Worm (Caenorhabditis elegans): ENCODE results near the gene capg-2.

capg-2 gene

DNA sequence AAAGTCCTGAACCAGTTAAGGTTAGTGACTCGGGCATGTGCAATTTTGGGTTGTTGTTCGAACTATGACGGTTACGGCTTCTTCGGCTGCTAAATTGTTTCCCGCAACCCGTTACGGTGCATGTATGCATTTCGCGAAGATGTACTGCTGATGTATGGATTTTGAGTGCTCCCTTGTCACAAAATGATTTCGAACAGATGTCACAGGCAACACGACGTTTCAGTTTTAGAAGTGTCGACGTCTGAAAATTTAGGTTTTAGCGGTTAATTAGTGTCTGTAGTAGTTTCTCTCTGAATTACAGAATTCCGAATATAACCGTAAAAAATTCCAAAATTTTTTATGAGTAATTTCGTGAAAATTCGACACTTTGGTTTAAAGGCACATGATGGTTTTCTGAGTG lies 4.0 kb downstream of the capg-2 start:
- TF ChIP-seq nfya-1 (tag; optimal IDR thresholded peaks at IDR 0.05; ENCODE audit: insufficient read depth), result no peak
- no peak for TF ChIP-seq unc-39 (tag; optimal IDR thresholded peaks at IDR 0.05)
- TF ChIP-seq lsy-12 (tag; optimal IDR thresholded peaks at IDR 0.05), result no peak
- TF ChIP-seq mdl-1 (tag; optimal IDR thresholded peaks at IDR 0.05), result no peak
- TF ChIP-seq nhr-77 (tag; optimal IDR thresholded peaks at IDR 0.05), result no peak
- no peak for TF ChIP-seq fkh-2 (tag; optimal IDR thresholded peaks at IDR 0.05)
- no peak for TF ChIP-seq pha-4 (tag; optimal IDR thresholded peaks at IDR 0.05)
- no peak for TF ChIP-seq ceh-82 (tag; optimal IDR thresholded peaks at IDR 0.05)
- no peak for TF ChIP-seq jun-1 (tag; optimal IDR thresholded peaks at IDR 0.05)
- TF ChIP-seq ceh-28 (tag; optimal IDR thresholded peaks at IDR 0.05), result no peak
- TF ChIP-seq hmg-11 (tag; optimal IDR thresholded peaks at IDR 0.05), result no peak
- no peak for TF ChIP-seq unc-62 (GFP tag; optimal IDR thresholded peaks at IDR 0.05)
- no peak for TF ChIP-seq aly-2 (tag; optimal IDR thresholded peaks at IDR 0.05)
- no peak for TF ChIP-seq ztf-11 (tag; optimal IDR thresholded peaks at IDR 0.05)
- no peak for TF ChIP-seq ceh-16 (tag; optimal IDR thresholded peaks at IDR 0.05)
- TF ChIP-seq nhr-67 (tag; optimal IDR thresholded peaks at IDR 0.05), result no peak
- TF ChIP-seq nhr-76 (tag; optimal IDR thresholded peaks at IDR 0.05), result no peak
- TF ChIP-seq mml-1 (tag; optimal IDR thresholded peaks at IDR 0.05), result no peak
- no peak for TF ChIP-seq lin-15B (tag; optimal IDR thresholded peaks at IDR 0.05)
- TF ChIP-seq elt-2 (tag; optimal IDR thresholded peaks at IDR 0.05), result no peak

DNA sequence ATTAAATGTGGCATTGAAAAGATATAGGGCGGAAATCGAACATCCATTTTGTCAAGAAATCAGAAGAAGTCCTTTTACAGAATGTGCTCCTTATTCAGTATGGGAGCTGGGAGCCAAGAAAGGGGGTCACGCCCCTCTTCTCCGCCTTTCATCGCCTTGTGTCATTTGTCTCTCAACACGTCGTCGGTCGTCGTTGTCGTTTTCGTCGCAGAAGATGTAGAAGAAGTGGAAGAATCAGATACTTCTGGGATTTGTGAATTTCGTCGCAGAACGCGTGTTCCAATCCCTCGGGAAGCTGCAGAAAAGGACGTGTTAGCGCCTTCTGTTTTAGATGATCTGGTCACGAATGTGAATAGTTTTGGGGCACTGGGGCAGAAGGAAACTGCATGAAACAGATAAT lies 5.3 kb downstream of the capg-2 start, which contains the start of gene bnc-1:
bnc-1 (minus strand) TSS at position 101 of the 400 bp plus-strand sequence.
- TF ChIP-seq aly-2 (tag; optimal IDR thresholded peaks at IDR 0.05) (no peak), snpc-4 (tag; optimal IDR thresholded peaks at IDR 0.05) (no peak), zag-1 (tag; optimal IDR thresholded peaks at IDR 0.05) (no peak), tbx-2 (tag; optimal IDR thresholded peaks at IDR 0.05) (no peak), pha-4 (tag; optimal IDR thresholded peaks at IDR 0.05) (no peak), ztf-4 (tag; optimal IDR thresholded peaks at IDR 0.05) (no peak), elt-3 (tag; optimal IDR thresholded peaks at IDR 0.05) (no peak), ama-1 (optimal IDR thresholded peaks at IDR 0.05) (no peak), egl-5 (tag; optimal IDR thresholded peaks at IDR 0.05) (no peak), nhr-12 (tag; optimal IDR thresholded peaks at IDR 0.05) (no peak), eor-1 (tag; optimal IDR thresholded peaks at IDR 0.05) (no peak), egl-27 (tag; optimal IDR thresholded peaks at IDR 0.05) (no peak), mml-1 (tag; optimal IDR thresholded peaks at IDR 0.05) (no peak), nhr-237 (tag; optimal IDR thresholded peaks at IDR 0.05) (no peak)

DNA sequence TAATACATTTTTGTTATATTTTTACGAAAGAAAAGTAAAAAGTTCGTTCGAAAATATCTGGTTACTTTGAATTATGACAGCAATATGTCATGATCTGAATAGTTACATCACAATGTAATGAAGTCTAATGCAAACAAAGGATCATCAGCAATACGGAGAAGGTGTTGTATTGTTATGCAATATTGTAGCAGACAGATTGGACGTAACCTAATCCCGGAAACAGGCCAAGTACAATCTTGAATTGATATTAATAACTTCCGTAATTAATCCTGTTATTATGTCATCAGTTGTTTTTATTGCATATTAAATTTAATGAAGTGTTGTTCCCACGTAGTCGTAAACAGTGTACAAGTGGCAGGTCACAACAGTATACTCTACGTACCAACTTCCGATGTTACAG lies 9.8 kb downstream of the capg-2 start:
- TF ChIP-seq ama-1 (optimal IDR thresholded peaks at IDR 0.05), result no peak
- TF ChIP-seq ceh-9 (tag; optimal IDR thresholded peaks at IDR 0.05), result no peak
- TF ChIP-seq elt-1 (tag; optimal IDR thresholded peaks at IDR 0.05), result no peak
- no peak for TF ChIP-seq unc-39 (tag; optimal IDR thresholded peaks at IDR 0.05)

DNA sequence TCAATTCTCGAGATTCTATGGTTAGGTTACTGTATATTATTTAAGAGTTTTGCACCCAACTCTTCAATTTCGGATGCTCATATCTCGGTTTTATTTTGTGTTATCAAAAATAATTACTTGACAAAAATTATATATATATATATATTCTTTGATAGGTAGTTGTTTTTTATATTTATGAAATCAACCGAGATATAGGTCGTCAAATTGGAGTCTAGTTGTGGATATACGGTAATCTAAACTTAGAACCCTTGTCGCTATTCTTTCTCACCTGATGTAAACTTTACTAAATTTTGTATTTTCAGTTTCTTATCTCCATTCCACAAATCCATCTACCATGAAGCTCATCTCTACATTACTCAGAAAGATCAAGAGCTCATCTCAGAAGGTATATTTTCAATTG lies 11.5 kb downstream of the capg-2 start, which contains the start of gene F55C5.10:
F55C5.10 (plus strand) TSS at position 301 of the 400 bp plus-strand sequence.
- TF ChIP-seq nhr-77 (tag; optimal IDR thresholded peaks at IDR 0.05) (no peak), ceh-16 (tag; optimal IDR thresholded peaks at IDR 0.05) (no peak), skn-1 (tag; optimal IDR thresholded peaks at IDR 0.05) (no peak), unc-39 (tag; optimal IDR thresholded peaks at IDR 0.05) (no peak), R02D3.7 (tag; optimal IDR thresholded peaks at IDR 0.05) (no peak), ceh-82 (tag; optimal IDR thresholded peaks at IDR 0.05) (no peak), ceh-9 (tag; optimal IDR thresholded peaks at IDR 0.05) (no peak)

DNA sequence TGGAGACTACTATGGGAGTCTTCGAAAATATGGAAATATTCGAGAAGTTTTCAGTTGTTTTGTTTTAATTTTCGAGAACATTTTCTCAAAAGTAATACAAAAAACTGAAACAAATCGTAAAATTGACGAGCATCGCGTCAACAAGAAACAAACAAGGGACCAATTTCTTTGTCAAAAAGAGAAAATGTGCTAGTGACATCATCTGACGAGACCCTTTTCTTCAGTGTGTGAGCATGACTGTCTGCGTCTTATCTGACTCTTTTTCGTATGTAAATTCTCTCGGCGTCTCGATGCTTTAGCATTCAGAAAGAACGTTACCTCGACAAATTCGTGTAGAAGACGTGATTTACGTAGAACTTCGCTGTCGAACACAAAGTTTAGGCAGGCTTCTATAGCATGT lies 16.0 kb downstream of the capg-2 start:
- TF ChIP-seq hmg-11 (tag; optimal IDR thresholded peaks at IDR 0.05) (no peak), lin-39 (tag; optimal IDR thresholded peaks at IDR 0.05) (peak; percentile 42), elt-1 (tag; optimal IDR thresholded peaks at IDR 0.05) (no peak), nfya-1 (tag; optimal IDR thresholded peaks at IDR 0.05; ENCODE audit: insufficient read depth) (peak; percentile 25), ama-1 (optimal IDR thresholded peaks at IDR 0.05) (no peak), nhr-11 (tag; optimal IDR thresholded peaks at IDR 0.05) (no peak), ztf-4 (tag; optimal IDR thresholded peaks at IDR 0.05) (no peak), egl-5 (tag; optimal IDR thresholded peaks at IDR 0.05) (no peak), nhr-237 (tag; optimal IDR thresholded peaks at IDR 0.05) (no peak), elt-2 (tag; optimal IDR thresholded peaks at IDR 0.05) (no peak), R02D3.7 (tag; optimal IDR thresholded peaks at IDR 0.05) (no peak), ceh-28 (tag; optimal IDR thresholded peaks at IDR 0.05) (no peak), nhr-12 (tag; optimal IDR thresholded peaks at IDR 0.05) (no peak), lsy-12 (tag; optimal IDR thresholded peaks at IDR 0.05) (no peak), unc-39 (tag; optimal IDR thresholded peaks at IDR 0.05) (no peak), ZK546.5 (tag; optimal IDR thresholded peaks at IDR 0.05) (no peak), ztf-11 (tag; optimal IDR thresholded peaks at IDR 0.05) (no peak), nhr-23 (tag; optimal IDR thresholded peaks at IDR 0.05) (no peak), nhr-76 (tag; optimal IDR thresholded peaks at IDR 0.05) (no peak), egl-27 (tag; optimal IDR thresholded peaks at IDR 0.05) (no peak), eor-1 (tag; optimal IDR thresholded peaks at IDR 0.05) (no peak), nhr-43 (tag; optimal IDR thresholded peaks at IDR 0.05; ENCODE audit: poor library complexity, severe bottlenecking) (no peak), daf-12 (tag; optimal IDR thresholded peaks at IDR 0.05) (no peak), unc-62 (GFP tag; optimal IDR thresholded peaks at IDR 0.05) (no peak), ceh-82 (tag; optimal IDR thresholded peaks at IDR 0.05) (no peak), fkh-10 (GFP tag; optimal IDR thresholded peaks at IDR 0.05) (peak; percentile 40)

All from whole organism, L3 larva.